Fruit fly (Drosophila melanogaster) whole organism, embryonic: Measurements from ENCODE around the gene CG10252.

Source experiments
- Awh ChIP-seq: fragments of 200-800 bp; sonication (Bioruptor generic); IDR thresholded peaks from 2 replicates; pipeline ENCODE4, ENCODE4 v1.3.6; 2022; ENCODE audit warnings: missing biosample characterization, missing genetic modification characterization
- CG10366 ChIP-seq: fragments of 200-800 bp; sonication (Bioruptor generic); IDR thresholded peaks from 2 replicates; pipeline ENCODE4 v1.3.6; 2022; ENCODE audit warnings: missing biosample characterization, missing genetic modification characterization
- CG10959 ChIP-seq: fragments of 200-800 bp; sonication (Bioruptor generic); IDR thresholded peaks from 2 replicates; pipeline ENCODE4 v1.3.6; 2022; ENCODE audit warnings: missing biosample characterization, missing genetic modification characterization
- CG13624 ChIP-seq: fragments of 200-800 bp; sonication (Bioruptor generic); optimal IDR thresholded peaks from 2 replicates; lab custom pipeline; 2016; ENCODE audit warnings: missing biosample characterization, missing genetic modification characterization
- CG13775 ChIP-seq: fragments of 200-800 bp; sonication (Bioruptor generic); optimal IDR thresholded peaks from 3 replicates; lab custom pipeline; 2017; ENCODE audit warnings: missing biosample characterization, mild to moderate bottlenecking, missing genetic modification characterization
- CG14050 ChIP-seq: fragments of 200-800 bp; sonication (Bioruptor generic); IDR thresholded peaks from 3 replicates; pipeline ENCODE4 v1.3.6; 2022; ENCODE audit warnings: missing biosample characterization, missing genetic modification characterization
- CG15073 ChIP-seq: fragments of 200-800 bp; sonication (Bioruptor generic); optimal IDR thresholded peaks from 2 replicates; lab custom pipeline; 2016; ENCODE audit warnings: missing biosample characterization, missing genetic modification characterization
- CG15479 ChIP-seq: fragments of 200-800 bp; sonication (Bioruptor generic); optimal IDR thresholded peaks from 3 replicates; lab custom pipeline; 2019; ENCODE audit warnings: missing biosample characterization, mild to moderate bottlenecking, missing genetic modification characterization, moderate library complexity
- CG1602 ChIP-seq: fragments of 200-800 bp; sonication (Bioruptor generic); optimal IDR thresholded peaks from 3 replicates; lab custom pipeline; 2016; ENCODE audit warnings: missing biosample characterization, missing genetic modification characterization
- CG1603 ChIP-seq: fragments of 200-800 bp; sonication (Bioruptor generic); optimal IDR thresholded peaks from 2 replicates; lab custom pipeline; 2019; ENCODE audit warnings: missing biosample characterization, mild to moderate bottlenecking, missing genetic modification characterization, moderate library complexity
- CG16815 ChIP-seq: fragments of 200-800 bp; sonication (Bioruptor generic); optimal IDR thresholded peaks from 3 replicates; lab custom pipeline; 2017; ENCODE audit warnings: missing biosample characterization, mild to moderate bottlenecking, missing genetic modification characterization
- CG18011 ChIP-seq: fragments of 200-800 bp; sonication (Bioruptor generic); optimal IDR thresholded peaks from 2 replicates; lab custom pipeline; 2017; ENCODE audit warnings: missing biosample characterization, missing genetic modification characterization, mild to moderate bottlenecking, moderate library complexity, missing genotype
- CG32767 ChIP-seq: fragments of 200-800 bp; sonication (Bioruptor generic); IDR thresholded peaks from 2 replicates; pipeline ENCODE4 v1.3.6; 2022; ENCODE audit warnings: missing biosample characterization, missing genetic modification characterization
- CG3995 ChIP-seq: fragments of 200-800 bp; sonication (Bioruptor generic); optimal IDR thresholded peaks from 3 replicates; lab custom pipeline; 2016; ENCODE audit warnings: missing biosample characterization, missing genetic modification characterization
- CG4424 ChIP-seq: fragments of 200-800 bp; sonication (Bioruptor generic); optimal IDR thresholded peaks from 3 replicates; lab custom pipeline; 2016; ENCODE audit warnings: missing biosample characterization, missing genetic modification characterization
- CG5953 ChIP-seq: fragments of 200-800 bp; sonication (Bioruptor generic); IDR thresholded peaks from 2 replicates; pipeline ENCODE4 v1.3.6; 2022; ENCODE audit warnings: missing biosample characterization, missing genetic modification characterization
- CG6689 ChIP-seq: fragments of 200-800 bp; sonication (Bioruptor generic); IDR thresholded peaks from 2 replicates; pipeline ENCODE4 v1.3.6; 2022; ENCODE audit warnings: missing biosample characterization, missing genetic modification characterization
- CG7839 ChIP-seq: fragments of 200-800 bp; sonication (Bioruptor generic); optimal IDR thresholded peaks from 3 replicates; lab custom pipeline; 2018; ENCODE audit warnings: missing biosample characterization, mild to moderate bottlenecking, missing genetic modification characterization, moderate library complexity
- CG8290 ChIP-seq, 3 experiments: fragments of 200-800 bp; sonication (Bioruptor generic); optimal IDR thresholded peaks; 2 replicates each; lab custom pipeline; 2016 to 2019; ENCODE audit warnings: missing biosample characterization in 3 of 3, missing genetic modification characterization in 3 of 3, mild to moderate bottlenecking in 2 of 3, moderate library complexity in 1 of 3
- CG8944 ChIP-seq: fragments of 200-800 bp; sonication (Bioruptor generic); optimal IDR thresholded peaks from 3 replicates; lab custom pipeline; 2016; ENCODE audit warnings: missing biosample characterization, missing genetic modification characterization
- CG9215 ChIP-seq: fragments of 200-800 bp; sonication (Bioruptor generic); IDR thresholded peaks from 2 replicates; pipeline ENCODE4 v1.3.6; 2022; ENCODE audit warnings: missing biosample characterization, missing genetic modification characterization
- Dbx ChIP-seq: fragments of 200-800 bp; sonication (Bioruptor generic); IDR thresholded peaks from 3 replicates; pipeline ENCODE4 v1.3.6; 2022; ENCODE audit warnings: missing biosample characterization, missing genetic modification characterization
- Deaf1 ChIP-seq: fragments of 200-800 bp; optimal IDR thresholded peaks from 3 replicates; lab custom pipeline; 2019; ENCODE audit warnings: missing biosample characterization, mild to moderate bottlenecking, missing genetic modification characterization, moderate library complexity
- Doc2 ChIP-seq: fragments of 200-800 bp; sonication (Bioruptor generic); IDR thresholded peaks from 2 replicates; pipeline ENCODE4 v1.3.6; 2022; ENCODE audit warnings: missing biosample characterization, missing genetic modification characterization
- GATAe ChIP-seq: fragments of 200-800 bp; sonication (Bioruptor generic); conservative IDR thresholded peaks from 2 replicates; pipeline ENCODE4 v1.3.6; 2022; ENCODE audit warnings: missing biosample characterization, missing genetic modification characterization
- HLH4C ChIP-seq: fragments of 200-800 bp; sonication (Bioruptor generic); IDR thresholded peaks from 3 replicates; pipeline ENCODE4 v1.3.6; 2022; ENCODE audit warnings: missing biosample characterization, missing genetic modification characterization; ENCODE audit not compliant: partially characterized antibody
- PHDP ChIP-seq: fragments of 200-800 bp; sonication (Bioruptor generic); optimal IDR thresholded peaks from 3 replicates; lab custom pipeline; 2018; ENCODE audit warnings: missing biosample characterization, mild to moderate bottlenecking, missing genetic modification characterization, moderate library complexity
- Pdp1 ChIP-seq, 2 experiments: fragments of 200-800 bp; sonication (Bioruptor generic); optimal IDR thresholded peaks; 3 replicates each; lab custom pipeline; 2016; ENCODE audit warnings: missing biosample characterization in 2 of 2, missing genetic modification characterization in 2 of 2, mild to moderate bottlenecking in 1 of 2, moderate library complexity in 1 of 2
- Vsx1 ChIP-seq: fragments of 200-800 bp; sonication (Bioruptor generic); optimal IDR thresholded peaks from 2 replicates; lab custom pipeline; 2017; ENCODE audit warnings: missing biosample characterization, mild to moderate bottlenecking, missing genetic modification characterization, missing genetic modification reagents
- amos ChIP-seq: fragments of 200-800 bp; sonication (Bioruptor generic); IDR thresholded peaks from 2 replicates; pipeline ENCODE4 v1.3.6; 2022; ENCODE audit warnings: missing biosample characterization, missing genetic modification characterization; ENCODE audit not compliant: partially characterized antibody
- ash1 ChIP-seq: fragments of 200-800 bp; sonication (Bioruptor generic); optimal IDR thresholded peaks from 2 replicates; lab custom pipeline; 2018; ENCODE audit warnings: missing biosample characterization, mild to moderate bottlenecking, missing genetic modification characterization
- bab2 ChIP-seq: fragments of 200-800 bp; sonication (Bioruptor generic); optimal IDR thresholded peaks from 2 replicates; lab custom pipeline; 2016; ENCODE audit warnings: missing biosample characterization, missing genetic modification characterization
- bcd ChIP-seq: fragments of 200-800 bp; sonication (Bioruptor generic); optimal IDR thresholded peaks from 2 replicates; lab custom pipeline; 2017; ENCODE audit warnings: missing biosample characterization, mild to moderate bottlenecking, missing genetic modification characterization
- btn ChIP-seq: fragments of 200-800 bp; sonication (Bioruptor generic); optimal IDR thresholded peaks from 2 replicates; lab custom pipeline; 2016; ENCODE audit warnings: missing biosample characterization, missing genetic modification characterization
- dan ChIP-seq: fragments of 200-800 bp; sonication (Bioruptor generic); IDR thresholded peaks from 2 replicates; pipeline ENCODE4 v1.3.6; 2022; ENCODE audit warnings: missing biosample characterization, missing genetic modification characterization
- dmrt11E ChIP-seq: fragments of 200-800 bp; sonication (Bioruptor generic); optimal IDR thresholded peaks from 3 replicates; lab custom pipeline; 2018; ENCODE audit warnings: missing biosample characterization, mild to moderate bottlenecking, missing genetic modification characterization, moderate library complexity
- dpn ChIP-seq, 2 experiments: fragments of 200-800 bp; sonication (Bioruptor generic); optimal IDR thresholded peaks; 3 replicates each; lab custom pipeline; 2016; ENCODE audit warnings: missing biosample characterization in 2 of 2, missing genetic modification characterization in 2 of 2
- eyg ChIP-seq: fragments of 200-800 bp; sonication (Bioruptor generic); optimal IDR thresholded peaks from 3 replicates; lab custom pipeline; 2016; ENCODE audit warnings: missing biosample characterization, missing genetic modification characterization
- gt ChIP-seq: fragments of 200-800 bp; sonication (Bioruptor generic); IDR thresholded peaks from 2 replicates; pipeline ENCODE4 v1.3.6; 2022; ENCODE audit warnings: missing biosample characterization, missing genetic modification characterization
- ham ChIP-seq: fragments of 200-800 bp; sonication (Bioruptor generic); IDR thresholded peaks from 2 replicates; pipeline ENCODE4 v1.3.6; 2022; ENCODE audit warnings: missing biosample characterization, missing genetic modification characterization
- lola ChIP-seq, 3 experiments: fragments of >200 bp in 2 of 3; fragments of 200-800 bp in 1 of 3; sonication (Bioruptor generic) in 1 of 3; optimal IDR thresholded peaks; 2 replicates each; lab custom pipeline; 2017 to 2019; ENCODE audit warnings: missing biosample characterization in 3 of 3, missing genetic modification characterization in 3 of 3, mild to moderate bottlenecking in 1 of 3, moderate library complexity in 1 of 3
- pan ChIP-seq, 4 experiments: fragments of >200 bp in 3 of 4; fragments of 200-800 bp in 1 of 4; sonication (Bioruptor generic) in 1 of 4; optimal IDR thresholded peaks in 3 of 4; IDR thresholded peaks in 1 of 4; 2 replicates each; pipeline versions ENCODE4 v1.3.6 to Lab custom; 2017 to 2022; ENCODE audit warnings: missing biosample characterization in 2 of 4, missing genetic modification characterization in 2 of 4, mixed read lengths in 1 of 4
- pb ChIP-seq: fragments of 200-800 bp; sonication (Bioruptor generic); optimal IDR thresholded peaks from 3 replicates; lab custom pipeline; 2016; ENCODE audit warnings: missing biosample characterization, missing genetic modification characterization
- prd ChIP-seq, 3 experiments: fragments of >200 bp in 2 of 3; fragments of 200-800 bp in 1 of 3; sonication (Bioruptor generic) in 1 of 3; optimal IDR thresholded peaks in 2 of 3; IDR thresholded peaks in 1 of 3; 2 replicates in 2 of 3; 3 replicates in 1 of 3; pipeline versions ENCODE4 v1.3.6 to Lab custom; 2017 to 2022; ENCODE audit warnings: missing biosample characterization in 1 of 3, missing genetic modification characterization in 1 of 3
- psq ChIP-seq: fragments of 200-800 bp; sonication (Bioruptor generic); optimal IDR thresholded peaks from 2 replicates; lab custom pipeline; 2017; ENCODE audit warnings: missing biosample characterization, missing genetic modification characterization
- pzg ChIP-seq: fragments of 200-800 bp; sonication (Bioruptor generic); optimal IDR thresholded peaks from 3 replicates; lab custom pipeline; 2018; ENCODE audit warnings: missing biosample characterization, mild to moderate bottlenecking, missing genetic modification characterization, moderate library complexity
- salm ChIP-seq: fragments of 200-800 bp; sonication (Bioruptor generic); optimal IDR thresholded peaks from 2 replicates; lab custom pipeline; 2018; ENCODE audit warnings: missing biosample characterization, mild to moderate bottlenecking, missing genetic modification characterization
- sim ChIP-seq: fragments of 200-800 bp; sonication (Bioruptor generic); IDR thresholded peaks from 2 replicates; pipeline ENCODE4 v1.3.6; 2022; ENCODE audit warnings: missing biosample characterization, missing genetic modification characterization
- so ChIP-seq: fragments of 200-800 bp; sonication (Bioruptor generic); IDR thresholded peaks from 3 replicates; pipeline ENCODE4 v1.3.6; 2022; ENCODE audit warnings: missing biosample characterization, missing genetic modification characterization

CG10252 gene

DNA sequence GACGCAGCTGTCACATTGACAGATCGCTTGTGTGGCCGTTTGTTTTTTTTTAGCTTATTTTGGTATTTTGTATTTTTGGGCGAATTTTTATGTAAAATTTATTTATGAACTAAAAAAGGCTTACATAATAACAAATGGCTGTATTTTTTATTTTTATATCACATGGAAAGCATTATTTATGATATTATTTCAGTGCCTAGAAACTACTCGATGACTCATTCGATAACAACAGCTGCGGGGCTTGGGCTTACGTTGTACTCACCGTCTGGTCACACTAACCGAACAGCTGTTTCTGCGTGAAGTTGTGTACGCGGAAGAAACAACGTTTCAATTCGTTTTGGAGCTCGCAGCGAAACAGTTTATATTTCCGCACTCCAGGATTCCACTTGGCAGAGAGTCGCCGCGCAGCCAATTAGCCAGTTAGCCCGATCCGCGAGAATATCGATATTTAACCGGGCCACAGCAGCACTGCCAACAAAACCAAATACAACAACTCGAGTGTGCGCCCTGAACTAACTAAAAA, 37.0 kb upstream of the CG10252 start, which contains the start of the genes Hmgcr and Rpn9 (continued):
- TF ChIP-seq Doc2 (no peak), so (GFP tag; lab: Robert Waterston, UW) (no peak; the same call in 2 of the 3 replicates), CG4424 (GFP tag; lab: Kevin White, UChicago) (no peak), Deaf1 (tag; lab: Kevin White, UChicago) (no peak), btn (GFP tag; lab: Kevin White, UChicago) (no peak), dpn (GFP tag; optimal IDR thresholded peaks at IDR 0.05; lab: Kevin White, UChicago) (peak; percentile 14 to 24), CG18011 (GFP tag; lab: Kevin White, UChicago) (no peak), PHDP (peak; percentile 47), CG13775 (GFP tag; lab: Kevin White, UChicago) (no peak), Pdp1 (GFP tag; optimal IDR thresholded peaks at IDR 0.05; lab: Kevin White, UChicago) (peak in 1 of 2 experiments; percentile 99), gt (GFP tag; lab: Robert Waterston, UW) (no peak), prd (optimal IDR thresholded peaks at IDR 0.05; lab: Kevin White, UChicago) (no peak), prd (GFP tag; IDR thresholded peaks at IDR 0.05; lab: Robert Waterston, UW) (no peak), CG3995 (GFP tag; lab: Kevin White, UChicago) (peak; percentile 24), CG15479 (GFP tag; lab: Kevin White, UChicago) (no peak), CG10366 (GFP tag; lab: Robert Waterston, UW) (no peak), CG10959 (GFP tag; lab: Robert Waterston, UW) (no peak), CG32767 (GFP tag; lab: Robert Waterston, UW) (no peak), eyg (GFP tag; lab: Kevin White, UChicago) (no peak), CG6689 (no peak), pzg (GFP tag; lab: Kevin White, UChicago) (peak; percentile 90), sim (GFP tag; lab: Robert Waterston, UW) (no peak), bcd (GFP tag; lab: Kevin White, UChicago) (no peak), Awh (GFP tag; lab: Robert Waterston, UW) (peak; percentile 34; the same call in 1 of the 2 replicates), CG8290 (GFP tag; optimal IDR thresholded peaks at IDR 0.05; lab: Kevin White, UChicago) (peak; percentile 8), CG8290 (tag; optimal IDR thresholded peaks at IDR 0.05; lab: Kevin White, UChicago) (peak in 1 of 2 experiments; percentile 47), CG13624 (GFP tag; lab: Kevin White, UChicago) (peak; percentile 14), CG9215 (GFP tag; lab: Robert Waterston, UW) (no peak), bab2 (GFP tag; lab: Kevin White, UChicago) (no peak), CG1602 (GFP tag; lab: Kevin White, UChicago) (no peak), dmrt11E (tag; lab: Kevin White, UChicago) (no peak), Dbx (GFP tag; lab: Robert Waterston, UW) (no peak), salm (peak; percentile 31), pb (GFP tag; lab: Kevin White, UChicago) (no peak), CG8944 (GFP tag; lab: Kevin White, UChicago) (no peak), CG5953 (no peak), GATAe (GFP tag; lab: Robert Waterston, UW) (no peak), CG7839 (tag; lab: Kevin White, UChicago) (peak; percentile 13), CG14050 (GFP tag; lab: Robert Waterston, UW) (no peak), CG1603 (tag; lab: Kevin White, UChicago) (peak; percentile 58), lola (GFP tag; optimal IDR thresholded peaks at IDR 0.05; lab: Kevin White, UChicago) (no peak), ash1 (no peak), Vsx1 (GFP tag; lab: Kevin White, UChicago) (peak; percentile 68), psq (GFP tag; lab: Kevin White, UChicago) (no peak), ham (GFP tag; lab: Robert Waterston, UW) (no peak), amos (GFP tag; lab: Robert Waterston, UW) (0 out of 2 replicates have a peak, but pooled peaks have one; percentile 16), dan (GFP tag; lab: Robert Waterston, UW) (no peak), pan (optimal IDR thresholded peaks at IDR 0.05; lab: Kevin White, UChicago) (no peak), pan (GFP tag; optimal IDR thresholded peaks at IDR 0.05 in 1 of 2, IDR thresholded peaks at IDR 0.05 in 1 of 2) (no peak), CG16815 (GFP tag; lab: Kevin White, UChicago) (no peak), CG15073 (GFP tag; lab: Kevin White, UChicago) (no peak), HLH4C (peak; percentile 8; the same call in 1 of the 3 replicates)
